Fruit fly (Drosophila melanogaster) whole organism, pupa: Measurements from ENCODE around the gene AANATL3.

Source experiments
- CG12605 ChIP-seq: fragments of 200-800 bp; sonication (Bioruptor generic); IDR thresholded peaks from 2 replicates; pipeline ENCODE4 v1.3.6; 2022; ENCODE audit warnings: missing biosample characterization, missing genetic modification characterization
- CG14655 ChIP-seq: fragments of 200-800 bp; sonication (Bioruptor generic); optimal IDR thresholded peaks from 3 replicates; lab custom pipeline; 2017; ENCODE audit warnings: mild to moderate bottlenecking, missing biosample characterization, missing genetic modification reagents, missing genetic modification characterization
- CG34367 ChIP-seq: fragments of 200-800 bp; sonication (Bioruptor generic); optimal IDR thresholded peaks from 2 replicates; lab custom pipeline; 2018; ENCODE audit warnings: missing biosample characterization, mild to moderate bottlenecking, missing genetic modification characterization
- CG8301 ChIP-seq: fragments of 200-800 bp; sonication (Bioruptor generic); optimal IDR thresholded peaks from 2 replicates; lab custom pipeline; 2018; ENCODE audit warnings: missing biosample characterization, mild to moderate bottlenecking, missing genetic modification characterization
- D1 ChIP-seq: fragments of 200-800 bp; sonication (Bioruptor generic); optimal IDR thresholded peaks from 2 replicates; lab custom pipeline; 2018; ENCODE audit warnings: missing biosample characterization, mild to moderate bottlenecking, missing genetic modification characterization, moderate library complexity

DNA sequence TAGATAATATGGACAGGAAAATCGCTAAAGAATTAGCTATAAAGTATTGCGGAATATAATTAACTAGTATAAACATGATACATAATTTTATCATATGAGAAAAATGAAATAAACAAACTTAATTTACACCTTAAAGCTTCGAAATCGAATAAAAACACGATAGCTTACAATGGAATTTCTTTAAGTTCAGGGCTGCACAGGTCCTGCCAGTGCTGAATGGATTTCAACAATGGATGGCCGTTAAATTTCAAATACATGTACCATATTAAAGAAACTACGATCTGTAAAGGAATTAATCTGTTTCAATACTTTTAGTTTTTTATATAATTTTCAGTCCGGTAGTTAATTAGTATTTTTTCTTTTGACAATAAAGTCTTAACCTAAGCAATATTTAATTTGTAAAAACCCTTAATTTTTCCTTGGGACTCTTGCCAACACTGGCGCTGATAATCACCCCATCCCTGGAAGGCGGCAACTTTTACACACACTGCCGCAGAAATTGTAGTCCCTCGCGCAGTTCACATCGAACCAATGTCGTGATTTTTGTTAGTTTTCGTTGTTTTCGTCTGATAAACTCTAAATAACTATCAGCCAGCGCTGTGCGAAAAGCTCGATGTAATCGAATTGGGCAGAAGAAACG lies 35.5 kb upstream of the AANATL3 start, which contains the start of the genes barr and lok:
- TF ChIP-seq CG8301 (tag; lab: Kevin White, UChicago) (no peak), D1 (tag; lab: Kevin White, UChicago) (no peak), CG12605 (GFP tag; lab: Robert Waterston, UW) (no peak), CG14655 (GFP tag; lab: Kevin White, UChicago) (no peak), CG34367 (tag; lab: Kevin White, UChicago) (no peak)
